Worm (Caenorhabditis elegans) whole organism, dauer: Measurements from ENCODE around the gene xtr-1.

Source experiments
- unc-62 ChIP-seq: sonication (generic microtip); optimal IDR thresholded peaks from 2 replicates; lab custom pipeline; 2017; ENCODE audit warnings: missing biosample characterization, missing genetic modification reagents, missing genetic modification characterization

The xtr-1 gene

ce11 chrX:11854432-11854831, 1.8 kb downstream of the xtr-1 start:
- TF ChIP-seq unc-62 (GFP tag; lab: Kevin White, UChicago): no peak

- no peak for TF ChIP-seq unc-62 (GFP tag; lab: Kevin White, UChicago)
Observed at ce11 chrX:11854903-11855302, 2.3 kb downstream of the xtr-1 start, which contains the start of gene F54F7.8. Gene F54F7.8 (minus strand): TSS chrX:11855003.

ce11 chrX:11856214-11856613, 3.6 kb downstream of the xtr-1 start:
- no peak for TF ChIP-seq unc-62 (GFP tag; lab: Kevin White, UChicago)

ce11 chrX:11857178-11857577, 4.6 kb downstream of the xtr-1 start, which contains the start of gene mes-1:
Gene mes-1 (plus strand): TSS chrX:11857478.
- TF ChIP-seq unc-62 (GFP tag; lab: Kevin White, UChicago): no peak

- TF ChIP-seq unc-62 (GFP tag; lab: Kevin White, UChicago): no peak
Observed at ce11 chrX:11863307-11863706, 10.7 kb downstream of the xtr-1 start, which contains the start of gene F54F7.10. Gene F54F7.10 (plus strand): TSS chrX:11863607.

ce11 chrX:11865083-11865482, 12.5 kb downstream of the xtr-1 start, which contains the start of gene F54F7.6:
Gene F54F7.6 (plus strand): TSS chrX:11865383.
- no peak for TF ChIP-seq unc-62 (GFP tag; lab: Kevin White, UChicago)

ce11 chrX:11869260-11869659, 16.7 kb downstream of the xtr-1 start, which contains the start of gene dot-1.2:
Gene dot-1.2 (minus strand): TSS chrX:11869360.
- no peak for TF ChIP-seq unc-62 (GFP tag; lab: Kevin White, UChicago)

ce11 chrX:11870393-11870792, 17.8 kb downstream of the xtr-1 start:
- TF ChIP-seq unc-62 (GFP tag; lab: Kevin White, UChicago): no peak

ce11 chrX:11872210-11872609, 19.6 kb downstream of the xtr-1 start:
- no peak for TF ChIP-seq unc-62 (GFP tag; lab: Kevin White, UChicago)

- no peak for TF ChIP-seq unc-62 (GFP tag; lab: Kevin White, UChicago)
Observed at ce11 chrX:11875260-11875659, 22.7 kb downstream of the xtr-1 start, which contains the start of gene Y62H9A.1. Gene Y62H9A.1 (plus strand): TSS chrX:11875541.

ce11 chrX:11878109-11878508, 25.5 kb downstream of the xtr-1 start, which contains the start of gene Y62H9A.2:
Gene Y62H9A.2 (minus strand): TSS chrX:11878209.
- no peak for TF ChIP-seq unc-62 (GFP tag; lab: Kevin White, UChicago)

- no peak for TF ChIP-seq unc-62 (GFP tag; lab: Kevin White, UChicago)
Observed at ce11 chrX:11879871-11880270, 27.3 kb downstream of the xtr-1 start, which contains the start of the genes Y62H9A.3 and Y62H9A.4. Gene Y62H9A.3 (minus strand): TSS chrX:11879971. Gene Y62H9A.4 (plus strand): TSS chrX:11880126.

- no peak for TF ChIP-seq unc-62 (GFP tag; lab: Kevin White, UChicago)
Observed at ce11 chrX:11882800-11883199, 30.2 kb downstream of the xtr-1 start, which contains the start of the genes Y62H9A.5 and ule-5. Gene Y62H9A.5 (minus strand): TSS chrX:11882900. Gene ule-5 (plus strand): TSS chrX:11883127.

ce11 chrX:11885577-11885976, 33.0 kb downstream of the xtr-1 start, which contains the start of gene Y62H9A.7:
Gene Y62H9A.7 (minus strand): TSS chrX:11885677.
- no peak for TF ChIP-seq unc-62 (GFP tag; lab: Kevin White, UChicago)

- no peak for TF ChIP-seq unc-62 (GFP tag; lab: Kevin White, UChicago)
Observed at ce11 chrX:11892328-11892727, 39.7 kb downstream of the xtr-1 start, which contains the start of gene Y62H9A.8. Gene Y62H9A.8 (minus strand): TSS chrX:11892428.

- no peak for TF ChIP-seq unc-62 (GFP tag; lab: Kevin White, UChicago)
Observed at ce11 chrX:11896708-11897107, 44.1 kb downstream of the xtr-1 start.

- TF ChIP-seq unc-62 (GFP tag; lab: Kevin White, UChicago): no peak
Observed at ce11 chrX:11898040-11898439, 45.4 kb downstream of the xtr-1 start, which contains the start of gene Y62H9A.9. Gene Y62H9A.9 (minus strand): TSS chrX:11898140.
